Fruit fly (Drosophila melanogaster) whole organism, wandering third instar larva: ENCODE data around the gene CG32271.

Experiments
- Abd-B ChIP-seq: fragments of >200 bp; optimal IDR thresholded peaks from 2 replicates; lab custom pipeline; 2017; ENCODE audit warnings: missing biosample characterization, missing genetic modification characterization
- Dif ChIP-seq: fragments of 200-275, 200-300 bp; sonication (Bioruptor generic); optimal IDR thresholded peaks from 2 replicates; lab custom pipeline; 2018; ENCODE audit warnings: missing biosample characterization, missing genetic modification characterization; ENCODE audit not compliant: partially characterized antibody
- OdsH ChIP-seq: fragments of 200-800 bp; sonication (Bioruptor generic); optimal IDR thresholded peaks from 2 replicates; lab custom pipeline; 2016; ENCODE audit warnings: missing biosample characterization, mild to moderate bottlenecking, missing genetic modification characterization
- br ChIP-seq: fragments of 200-800 bp; sonication (Bioruptor generic); optimal IDR thresholded peaks from 2 replicates; lab custom pipeline; 2016; ENCODE audit warnings: missing biosample characterization, missing genetic modification characterization
- h ChIP-seq: fragments of 200-800 bp; sonication (Bioruptor generic); optimal IDR thresholded peaks from 3 replicates; lab custom pipeline; 2016; ENCODE audit warnings: missing biosample characterization, mild to moderate bottlenecking, missing genetic modification characterization

DNA sequence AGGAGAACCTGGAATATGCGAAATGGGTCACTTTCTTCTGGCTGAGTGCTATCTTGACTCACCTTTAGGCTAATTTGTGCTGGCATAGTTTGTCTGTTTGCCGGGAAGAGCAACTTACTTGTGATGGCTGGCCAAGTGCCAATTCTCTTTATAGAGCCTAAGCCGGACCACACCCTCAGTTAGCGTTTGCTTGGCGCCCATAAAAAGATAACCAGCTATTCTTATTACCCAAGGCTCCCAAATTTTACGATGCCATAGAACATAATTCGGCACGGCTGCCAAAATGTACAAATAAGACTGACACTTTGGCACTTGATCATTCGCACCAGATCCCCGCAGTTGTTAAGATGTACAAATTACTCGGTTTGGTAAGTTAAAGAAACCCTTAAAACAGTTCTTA, 13.3 kb downstream of the CG32271 start, which contains the start of the genes CG42525 and CG14958:
- no peak for TF ChIP-seq br (GFP tag; lab: Kevin White, UChicago)
- TF ChIP-seq h (GFP tag; lab: Kevin White, UChicago) = no peak
- TF ChIP-seq Dif = no peak
- no peak for TF ChIP-seq Abd-B (GFP tag; lab: Kevin White, UChicago)
- TF ChIP-seq OdsH (GFP tag; lab: Kevin White, UChicago) = no peak
